In the genomic region with DNA sequence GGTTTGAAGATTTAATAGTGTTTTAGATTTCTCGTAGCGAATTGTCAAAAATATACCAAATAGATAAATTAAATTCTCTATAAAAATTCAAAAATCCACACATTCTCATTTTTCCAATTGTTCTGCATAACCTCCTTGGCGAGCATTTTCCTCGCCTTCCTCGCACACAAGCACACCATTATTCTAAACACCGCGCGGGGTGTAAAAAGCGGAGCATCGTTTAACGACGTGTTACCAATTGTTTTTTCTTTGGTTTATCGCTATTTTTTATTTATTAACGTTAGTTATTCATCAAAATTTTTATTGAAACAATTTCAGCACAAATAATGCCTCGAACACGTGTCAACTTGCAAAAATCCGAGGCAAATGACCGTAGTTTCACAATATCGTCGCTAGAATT, we compare ENCODE assay signal across 7 worm cellular contexts.
TF ChIP-seq lines count a peak whose summit lies in the region.

A gene (plus strand): TSS at position 319 of the 400 bp plus-strand sequence.

TF ChIP-seq in whole organism, L1 larva, 84 proteins besides CTCF, POLR2A, EP300 and RAD21 (continues in another document):
- TF ChIP-seq ama-1 (optimal IDR thresholded peaks at IDR 0.05; lab: Kevin White, UChicago) (no peak), fos-1 (tag; optimal IDR thresholded peaks at IDR 0.05; lab: Kevin White, UChicago) (no peak), lsy-2 (tag; optimal IDR thresholded peaks at IDR 0.05; lab: Kevin White, UChicago) (peak in 1 of 2 experiments; percentile 26), lin-14 (GFP tag; optimal IDR thresholded peaks at IDR 0.05; lab: Kevin White, UChicago) (peak; percentile 9), swsn-7 (tag; optimal IDR thresholded peaks at IDR 0.05; lab: Kevin White, UChicago) (no peak), lin-35 (GFP tag; optimal IDR thresholded peaks at IDR 0.05; lab: Kevin White, UChicago) (peak in 1 of 2 experiments; percentile 18), unc-130 (tag; optimal IDR thresholded peaks at IDR 0.05; lab: Kevin White, UChicago) (peak; percentile 34), blmp-1 (tag; optimal IDR thresholded peaks at IDR 0.05; lab: Kevin White, UChicago) (peak; percentile 31), C04F5.9 (tag; optimal IDR thresholded peaks at IDR 0.05; lab: Kevin White, UChicago) (no peak), egl-27 (tag; optimal IDR thresholded peaks at IDR 0.05; lab: Kevin White, UChicago) (no peak), ceh-63 (GFP tag; optimal IDR thresholded peaks at IDR 0.05; lab: Kevin White, UChicago) (no peak), snu-23 (GFP tag; optimal IDR thresholded peaks at IDR 0.05; lab: Kevin White, UChicago) (peak; percentile 12)

TF ChIP-seq in whole organism, L2 larva, 48 proteins besides CTCF, POLR2A, EP300 and RAD21:
- TF ChIP-seq C34F6.9 (tag; optimal IDR thresholded peaks at IDR 0.05; lab: Kevin White, UChicago) (peak; percentile 22), mbf-1 (tag; optimal IDR thresholded peaks at IDR 0.05; lab: Kevin White, UChicago) (no peak), nhr-77 (tag; optimal IDR thresholded peaks at IDR 0.05; lab: Kevin White, UChicago) (no peak), nhr-129 (tag; optimal IDR thresholded peaks at IDR 0.05; lab: Kevin White, UChicago) (peak; percentile 9), unc-55 (GFP tag; optimal IDR thresholded peaks at IDR 0.05; lab: Kevin White, UChicago) (peak; percentile 55)

TF ChIP-seq in whole organism, L3 larva, 47 proteins besides CTCF, POLR2A, EP300 and RAD21 (continues in another document):
- TF ChIP-seq ceh-82 (tag; optimal IDR thresholded peaks at IDR 0.05; lab: Kevin White, UChicago) (no peak), ceh-9 (tag; optimal IDR thresholded peaks at IDR 0.05; lab: Kevin White, UChicago) (no peak), sea-2 (GFP tag; optimal IDR thresholded peaks at IDR 0.05; lab: Kevin White, UChicago) (no peak), pha-4 (tag; optimal IDR thresholded peaks at IDR 0.05; lab: Kevin White, UChicago) (peak; percentile 29), nhr-25 (tag; optimal IDR thresholded peaks at IDR 0.05; lab: Kevin White, UChicago) (no peak), tbx-2 (tag; optimal IDR thresholded peaks at IDR 0.05; lab: Kevin White, UChicago) (no peak), pqm-1 (tag; optimal IDR thresholded peaks at IDR 0.05; lab: Kevin White, UChicago) (no peak), ZK546.5 (tag; optimal IDR thresholded peaks at IDR 0.05; lab: Kevin White, UChicago) (no peak), nhr-67 (tag; optimal IDR thresholded peaks at IDR 0.05; lab: Kevin White, UChicago) (no peak), ama-1 (optimal IDR thresholded peaks at IDR 0.05; lab: Kevin White, UChicago) (no peak), daf-12 (tag; optimal IDR thresholded peaks at IDR 0.05; lab: Kevin White, UChicago) (no peak), nhr-12 (tag; optimal IDR thresholded peaks at IDR 0.05; lab: Kevin White, UChicago) (no peak), lin-39 (tag; optimal IDR thresholded peaks at IDR 0.05; lab: Kevin White, UChicago) (peak; percentile 65), ceh-16 (tag; optimal IDR thresholded peaks at IDR 0.05; lab: Kevin White, UChicago) (no peak), nhr-77 (tag; optimal IDR thresholded peaks at IDR 0.05; lab: Kevin White, UChicago) (no peak)

TF ChIP-seq in whole organism, L4 larva, 104 proteins besides CTCF, POLR2A, EP300 and RAD21:
- TF ChIP-seq ctbp-1 (GFP tag; IDR thresholded peaks at IDR 0.05; lab: Robert Waterston, UW) = no peak
- peak; percentile 33 for TF ChIP-seq mes-2 (tag; optimal IDR thresholded peaks at IDR 0.05; lab: Kevin White, UChicago; ENCODE audit: poor library complexity, severe bottlenecking)
- no peak for TF ChIP-seq zfp-3 (GFP tag; conservative IDR thresholded peaks at IDR 0.05; lab: Robert Waterston, UW)
- TF ChIP-seq lin-13 (GFP tag; optimal IDR thresholded peaks at IDR 0.05; lab: Kevin White, UChicago) = no peak
- peak in 1 of 2 experiments; percentile 4 for TF ChIP-seq lsy-2 (tag; optimal IDR thresholded peaks at IDR 0.05; lab: Kevin White, UChicago)
- TF ChIP-seq mdt-29 (GFP tag; IDR thresholded peaks at IDR 0.05; lab: Robert Waterston, UW) = no peak
- TF ChIP-seq madf-9 (GFP tag; conservative IDR thresholded peaks at IDR 0.05; lab: Robert Waterston, UW) = no peak
- TF ChIP-seq dve-1 (tag; optimal IDR thresholded peaks at IDR 0.05; lab: Kevin White, UChicago; ENCODE audit: insufficient read depth) = peak; percentile 7
- TF ChIP-seq T20F7.1 (GFP tag; optimal IDR thresholded peaks at IDR 0.05; lab: Kevin White, UChicago) = peak; percentile 92

TF ChIP-seq in whole organism, late embryonic, 69 proteins besides CTCF, POLR2A, EP300 and RAD21:
- TF ChIP-seq rnt-1 (tag; optimal IDR thresholded peaks at IDR 0.05; lab: Kevin White, UChicago) (no peak), tbx-2 (tag; optimal IDR thresholded peaks at IDR 0.05; lab: Kevin White, UChicago) (peak; percentile 4)

TF ChIP-seq in whole organism, mixed stage, embryonic, 35 proteins besides CTCF, POLR2A, EP300 and RAD21:
- TF ChIP-seq ces-1 (GFP tag; optimal IDR thresholded peaks at IDR 0.05; lab: Kevin White, UChicago) = peak; percentile 26
- TF ChIP-seq ceh-83 (GFP tag; optimal IDR thresholded peaks at IDR 0.05; lab: Kevin White, UChicago) = no peak
- TF ChIP-seq lin-13 (tag; optimal IDR thresholded peaks at IDR 0.05; lab: Kevin White, UChicago) = no peak
- no peak for TF ChIP-seq sem-2 (GFP tag; optimal IDR thresholded peaks at IDR 0.05; lab: Kevin White, UChicago)
- TF ChIP-seq nhr-28 (tag; optimal IDR thresholded peaks at IDR 0.05; lab: Kevin White, UChicago) = no peak
- peak; percentile 36 for TF ChIP-seq mep-1 (tag; optimal IDR thresholded peaks at IDR 0.05; lab: Kevin White, UChicago)
- no peak for TF ChIP-seq drap-1 (GFP tag; optimal IDR thresholded peaks at IDR 0.05; lab: Kevin White, UChicago)
- TF ChIP-seq lin-32 (GFP tag; optimal IDR thresholded peaks at IDR 0.05; lab: Kevin White, UChicago) = no peak
- TF ChIP-seq zip-8 (tag; optimal IDR thresholded peaks at IDR 0.05; lab: Kevin White, UChicago) = no peak
- no peak for TF ChIP-seq cnd-1 (tag; optimal IDR thresholded peaks at IDR 0.05; lab: Kevin White, UChicago)
- TF ChIP-seq unc-62 (GFP tag; optimal IDR thresholded peaks at IDR 0.05; lab: Kevin White, UChicago) = no peak

TF ChIP-seq in whole organism, young adult, 124 proteins besides CTCF, POLR2A, EP300 and RAD21:
- TF ChIP-seq attf-3 (GFP tag; conservative IDR thresholded peaks at IDR 0.05; lab: Robert Waterston, UW) (peak; percentile 86), lir-1 (GFP tag; conservative IDR thresholded peaks at IDR 0.05; lab: Robert Waterston, UW) (no peak)
TF ChIP-seq in whole organism, young adult: peak in this region for 1.
